Worm (Caenorhabditis elegans) whole organism, L2 larva: Measurements from ENCODE around the gene F59A7.5.

Experiments used
- C34F6.9 ChIP-seq: fragments of 150-350 bp; optimal IDR thresholded peaks from 2 replicates; lab custom pipeline; 2014; ENCODE audit warnings: missing biosample characterization, missing genetic modification characterization
- F13H6.1 ChIP-seq: sonication (generic microtip); optimal IDR thresholded peaks from 2 replicates; lab custom pipeline; 2016; ENCODE audit warnings: missing genetic modification characterization, missing compliant biosample characterization
- ZK546.5 ChIP-seq: sonication (generic microtip); optimal IDR thresholded peaks from 2 replicates; lab custom pipeline; 2017; ENCODE audit warnings: missing biosample characterization, missing genetic modification characterization
- alr-1 ChIP-seq: fragments of 150-350 bp; optimal IDR thresholded peaks from 2 replicates; lab custom pipeline; 2014; ENCODE audit warnings: missing biosample characterization, missing genetic modification characterization
- blmp-1 ChIP-seq: sonication (generic microtip); optimal IDR thresholded peaks from 2 replicates; lab custom pipeline; 2017; ENCODE audit warnings: missing genetic modification characterization, mild to moderate bottlenecking, missing compliant biosample characterization, antibody characterized with exemption, moderate library complexity; ENCODE audit not compliant: insufficient read depth
- ceh-16 ChIP-seq: fragments of 150-350 bp; optimal IDR thresholded peaks from 2 replicates; lab custom pipeline; 2014; ENCODE audit warnings: missing biosample characterization, missing genetic modification characterization
- crh-2 ChIP-seq: sonication (generic microtip); optimal IDR thresholded peaks from 2 replicates; lab custom pipeline; 2017; ENCODE audit warnings: missing biosample characterization, missing genetic modification characterization
- dmd-4 ChIP-seq: sonication (generic microtip); optimal IDR thresholded peaks from 2 replicates; lab custom pipeline; 2017; ENCODE audit warnings: missing biosample characterization, missing genetic modification characterization
- egl-27 ChIP-seq: sonication (generic microtip); optimal IDR thresholded peaks from 3 replicates; lab custom pipeline; 2017; ENCODE audit warnings: missing biosample characterization, missing genetic modification reagents, missing genetic modification characterization
- elt-3 ChIP-seq: sonication (generic microtip); optimal IDR thresholded peaks from 2 replicates; lab custom pipeline; 2017; ENCODE audit warnings: missing biosample characterization, missing genetic modification characterization
- fos-1 ChIP-seq: fragments of 150-350 bp; optimal IDR thresholded peaks from 2 replicates; lab custom pipeline; 2014; ENCODE audit warnings: missing biosample characterization, missing genetic modification characterization
- gmeb-1 ChIP-seq: fragments of 150-350 bp; optimal IDR thresholded peaks from 2 replicates; lab custom pipeline; 2014; ENCODE audit warnings: missing biosample characterization, missing genetic modification characterization
- lin-11 ChIP-seq: fragments of 150-350 bp; sonication (generic microtip); optimal IDR thresholded peaks from 2 replicates; lab custom pipeline; 2014; ENCODE audit warnings: missing biosample characterization, missing genetic modification characterization, inconsistent platforms, mixed read lengths
- lin-13 ChIP-seq: fragments of 150-350 bp; optimal IDR thresholded peaks from 2 replicates; lab custom pipeline; 2014; ENCODE audit warnings: missing biosample characterization, missing genetic modification reagents, missing genetic modification characterization
- lin-39 ChIP-seq: fragments of 150-350 bp; optimal IDR thresholded peaks from 2 replicates; lab custom pipeline; 2014; ENCODE audit warnings: missing biosample characterization, missing genetic modification reagents, missing genetic modification characterization
- lsy-2 ChIP-seq, 2 experiments: fragments of 150-350 bp in 1 of 2; sonication (generic microtip) in 1 of 2; optimal IDR thresholded peaks; 2 replicates each; lab custom pipeline; 2014 to 2017; ENCODE audit warnings: missing biosample characterization in 2 of 2, missing genetic modification characterization in 2 of 2
- mbf-1 ChIP-seq: sonication (generic microtip); optimal IDR thresholded peaks from 2 replicates; lab custom pipeline; 2017; ENCODE audit warnings: missing biosample characterization, missing genetic modification characterization
- mdl-1 ChIP-seq, 2 experiments: fragments of 150-350 bp in 1 of 2; sonication (generic microtip) in 1 of 2; optimal IDR thresholded peaks; 2 replicates each; lab custom pipeline; 2017; ENCODE audit warnings: missing biosample characterization in 2 of 2, missing genetic modification characterization in 2 of 2
- nhr-10 ChIP-seq: sonication (generic microtip); optimal IDR thresholded peaks from 2 replicates; lab custom pipeline; 2017; ENCODE audit warnings: missing biosample characterization, missing genetic modification characterization
- nhr-11 ChIP-seq: fragments of 150-350 bp; optimal IDR thresholded peaks from 2 replicates; lab custom pipeline; 2014; ENCODE audit warnings: missing biosample characterization, missing genetic modification characterization
- nhr-129 ChIP-seq: fragments of 150-350 bp; optimal IDR thresholded peaks from 2 replicates; lab custom pipeline; 2014; ENCODE audit warnings: missing biosample characterization, missing genetic modification characterization
- nhr-23 ChIP-seq: fragments of 150-350 bp; optimal IDR thresholded peaks from 2 replicates; lab custom pipeline; 2014; ENCODE audit warnings: missing biosample characterization, missing genetic modification reagents, missing genetic modification characterization
- nhr-25 ChIP-seq: fragments of 150-350 bp; sonication (generic microtip); optimal IDR thresholded peaks from 3 replicates; lab custom pipeline; 2014; ENCODE audit warnings: missing biosample characterization, missing genetic modification characterization
- nhr-6 ChIP-seq: fragments of 150-350 bp; optimal IDR thresholded peaks from 2 replicates; lab custom pipeline; 2014; ENCODE audit warnings: missing biosample characterization, missing genetic modification characterization
- peb-1 ChIP-seq: fragments of 150-350 bp; optimal IDR thresholded peaks from 2 replicates; lab custom pipeline; 2014; ENCODE audit warnings: missing biosample characterization, missing genetic modification characterization
- skn-1 ChIP-seq: sonication (generic microtip); optimal IDR thresholded peaks from 2 replicates; lab custom pipeline; 2017; ENCODE audit warnings: missing biosample characterization, missing genetic modification characterization
- sma-9 ChIP-seq, 2 experiments: fragments of 150-350 bp in 1 of 2; sonication (generic microtip) in 1 of 2; optimal IDR thresholded peaks; 2 replicates each; lab custom pipeline; 2014 to 2016; ENCODE audit warnings: missing genetic modification characterization in 2 of 2, mild to moderate bottlenecking in 1 of 2, missing biosample characterization in 1 of 2, missing compliant biosample characterization in 1 of 2, missing genetic modification reagents in 1 of 2, moderate library complexity in 1 of 2
- unc-39 ChIP-seq: fragments of 150-350 bp; optimal IDR thresholded peaks from 2 replicates; lab custom pipeline; 2014; ENCODE audit warnings: missing biosample characterization, missing genetic modification characterization
- unc-55 ChIP-seq: fragments of 150-350 bp; sonication (generic microtip); optimal IDR thresholded peaks from 3 replicates; lab custom pipeline; 2014; ENCODE audit warnings: missing biosample characterization, missing genetic modification reagents, missing genetic modification characterization
- unc-62 ChIP-seq: fragments of 150-350 bp; optimal IDR thresholded peaks from 2 replicates; lab custom pipeline; 2014; ENCODE audit warnings: missing biosample characterization, missing genetic modification reagents, missing genetic modification characterization
- zag-1 ChIP-seq: fragments of 150-350 bp; optimal IDR thresholded peaks from 2 replicates; lab custom pipeline; 2014; ENCODE audit warnings: missing biosample characterization, missing genetic modification characterization
- ztf-1 ChIP-seq: fragments of 200-800 bp; sonication (Bioruptor generic); conservative IDR thresholded peaks from 2 replicates; pipeline ENCODE4 v1.3.6; 2022; ENCODE audit warnings: missing genetic modification characterization, missing compliant biosample characterization
- ztf-4 ChIP-seq: fragments of 150-350 bp; optimal IDR thresholded peaks from 2 replicates; lab custom pipeline; 2014; ENCODE audit warnings: missing biosample characterization, missing genetic modification characterization

F59A7.5 gene

ce11 chrV:1991381-1991780 is 31.1 kb upstream of the F59A7.5 start:
- TF ChIP-seq lin-13: no peak
- no peak for TF ChIP-seq ztf-1 (GFP tag; lab: Robert Waterston, UW)
- no peak for TF ChIP-seq nhr-11
- no peak for TF ChIP-seq zag-1 (tag; lab: Kevin White, UChicago)
- no peak for TF ChIP-seq nhr-23 (tag; lab: Kevin White, UChicago)
- TF ChIP-seq gmeb-1: no peak
- TF ChIP-seq nhr-25 (tag; lab: Kevin White, UChicago): no peak
- TF ChIP-seq lsy-2 (tag; optimal IDR thresholded peaks at IDR 0.05; lab: Kevin White, UChicago): no peak
- TF ChIP-seq skn-1: no peak
- no peak for TF ChIP-seq fos-1 (tag; lab: Kevin White, UChicago)
- TF ChIP-seq lin-39 (tag; lab: Kevin White, UChicago): no peak
- no peak for TF ChIP-seq nhr-6 (tag; lab: Kevin White, UChicago)
- TF ChIP-seq crh-2 (tag; lab: Kevin White, UChicago): no peak
- no peak for TF ChIP-seq C34F6.9

DNA sequence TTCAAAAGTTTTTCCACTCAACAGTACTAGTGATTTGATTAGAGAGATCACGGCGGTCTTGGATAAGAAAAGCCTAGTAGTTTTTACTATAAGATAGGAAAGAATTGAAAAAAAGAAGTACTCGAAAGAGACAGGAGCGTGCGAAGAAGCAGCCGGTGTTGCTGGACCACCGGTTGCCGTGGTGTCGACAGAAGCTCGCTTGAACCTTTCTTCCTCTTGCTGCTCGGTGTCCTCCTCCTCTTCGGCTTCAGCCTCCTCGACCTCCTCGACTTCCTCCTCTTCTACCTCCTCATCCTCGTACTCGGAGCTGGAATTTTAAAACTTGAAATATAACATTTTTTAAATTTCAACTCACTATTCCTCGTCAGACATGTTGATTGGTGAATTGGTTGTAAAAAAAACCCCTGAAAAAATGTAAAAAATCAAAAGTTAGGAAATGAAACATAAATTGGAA is 29.9 kb upstream of the F59A7.5 start, which contains the start of gene tnt-4:
tnt-4 (minus strand) TSS at position 404 of the 454 bp plus-strand sequence.
- TF ChIP-seq fos-1 (tag; lab: Kevin White, UChicago): no peak
- TF ChIP-seq F13H6.1 (tag; lab: Kevin White, UChicago): no peak
- no peak for TF ChIP-seq ztf-4 (tag; lab: Kevin White, UChicago)
- no peak for TF ChIP-seq nhr-23 (tag; lab: Kevin White, UChicago)
- TF ChIP-seq gmeb-1: no peak
- no peak for TF ChIP-seq ztf-1 (GFP tag; lab: Robert Waterston, UW)
- no peak for TF ChIP-seq sma-9 (GFP tag; optimal IDR thresholded peaks at IDR 0.05; lab: Kevin White, UChicago)
- TF ChIP-seq sma-9 (tag; optimal IDR thresholded peaks at IDR 0.05; lab: Kevin White, UChicago): no peak
- no peak for TF ChIP-seq ceh-16 (tag; lab: Kevin White, UChicago)
- no peak for TF ChIP-seq lsy-2 (tag; optimal IDR thresholded peaks at IDR 0.05; lab: Kevin White, UChicago)
- TF ChIP-seq egl-27: no peak
- no peak for TF ChIP-seq unc-39 (tag; lab: Kevin White, UChicago)

ce11 chrV:1998358-1998757 is 24.1 kb upstream of the F59A7.5 start:
- TF ChIP-seq peb-1 (tag; lab: Kevin White, UChicago) (no peak), sma-9 (GFP tag; optimal IDR thresholded peaks at IDR 0.05; lab: Kevin White, UChicago) (peak; percentile 6), sma-9 (tag; optimal IDR thresholded peaks at IDR 0.05; lab: Kevin White, UChicago) (no peak)

DNA sequence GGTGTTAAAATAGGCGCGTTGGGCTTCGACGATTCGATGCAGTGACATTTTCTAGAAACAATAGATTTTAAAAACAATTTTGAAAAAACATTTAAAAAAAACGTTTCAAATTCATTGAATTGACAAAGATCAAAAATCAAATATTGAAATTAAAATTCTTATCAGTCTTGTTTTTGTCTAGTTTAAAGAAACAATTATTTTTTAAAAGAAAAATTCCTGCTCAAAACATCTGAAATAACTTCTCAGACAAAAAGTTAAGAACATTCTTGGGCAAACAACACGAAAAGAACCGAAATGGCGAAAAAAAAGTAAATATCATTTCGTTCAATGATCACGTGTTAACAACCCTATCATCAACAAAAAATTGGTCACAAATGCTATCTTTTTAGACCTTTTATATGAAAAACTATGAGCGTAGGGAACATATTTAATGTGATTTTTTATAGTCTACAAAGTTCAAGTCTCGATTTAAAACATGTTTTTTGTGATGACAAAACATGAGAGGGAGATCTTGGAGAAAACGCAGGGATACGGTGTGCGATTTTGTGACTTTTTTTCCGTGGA is 22.9 kb upstream of the F59A7.5 start, which contains the start of gene alh-5:
alh-5 (minus strand) TSS at position 51 of the 564 bp plus-strand sequence.
- TF ChIP-seq sma-9 (GFP tag; optimal IDR thresholded peaks at IDR 0.05; lab: Kevin White, UChicago): peak; percentile 34
- TF ChIP-seq sma-9 (tag; optimal IDR thresholded peaks at IDR 0.05; lab: Kevin White, UChicago): no peak
- TF ChIP-seq crh-2 (tag; lab: Kevin White, UChicago): peak; percentile 2
- TF ChIP-seq nhr-11: no peak

ce11 chrV:2004229-2004628 is 18.2 kb upstream of the F59A7.5 start, which contains the start of gene clec-206:
clec-206 (minus strand) TSS chrV:2004329.
- TF ChIP-seq zag-1 (tag; lab: Kevin White, UChicago) (no peak), lin-11 (tag; lab: Kevin White, UChicago) (no peak), ZK546.5 (tag; lab: Kevin White, UChicago) (no peak), blmp-1 (tag; lab: Kevin White, UChicago) (no peak), ztf-1 (GFP tag; lab: Robert Waterston, UW) (no peak), mbf-1 (tag; lab: Kevin White, UChicago) (no peak), elt-3 (no peak), dmd-4 (tag; lab: Kevin White, UChicago) (no peak), lsy-2 (tag; optimal IDR thresholded peaks at IDR 0.05; lab: Kevin White, UChicago) (no peak), unc-39 (tag; lab: Kevin White, UChicago) (no peak), unc-62 (GFP tag; lab: Kevin White, UChicago) (no peak), nhr-10 (tag; lab: Kevin White, UChicago) (no peak), mdl-1 (tag; optimal IDR thresholded peaks at IDR 0.05; lab: Kevin White, UChicago) (no peak), nhr-129 (tag; lab: Kevin White, UChicago) (no peak), C34F6.9 (no peak), alr-1 (no peak), skn-1 (no peak), unc-55 (GFP tag; lab: Kevin White, UChicago) (no peak)
- TF ChIP-seq, all 48 proteins: peak for 0
